Worm (Caenorhabditis elegans) whole organism, L4/young adult: ENCODE data around the gene C46A5.6.

ENCODE experiments used
- W03F9.2 ChIP-seq: fragments of 150-350 bp; optimal IDR thresholded peaks from 2 replicates; lab custom pipeline; 2014; ENCODE audit warnings: missing biosample characterization, missing genetic modification characterization
- dao-5 ChIP-seq: sonication (generic microtip); optimal IDR thresholded peaks from 2 replicates; lab custom pipeline; 2016; ENCODE audit warnings: missing genotype, missing genetic modification characterization, moderate library complexity, missing compliant biosample characterization
- him-1 ChIP-seq: sonication (generic microtip); optimal IDR thresholded peaks from 2 replicates; lab custom pipeline; 2016; ENCODE audit warnings: missing genotype, missing genetic modification reagents, missing genetic modification characterization, missing compliant biosample characterization

The C46A5.6 gene

ce11 chrIV:7743539-7743938 lies 20.1 kb downstream of the C46A5.6 start, which contains the start of gene npr-35:
Gene npr-35 (plus strand): TSS chrIV:7743839.
- no peak for TF ChIP-seq him-1
- TF ChIP-seq dao-5 (tag; lab: Kevin White, UChicago) = no peak
- TF ChIP-seq W03F9.2 (tag; lab: Kevin White, UChicago) = no peak

- TF ChIP-seq him-1 (no peak), W03F9.2 (tag; lab: Kevin White, UChicago) (no peak), dao-5 (tag; lab: Kevin White, UChicago) (no peak)
These were observed 27.0 kb downstream of the C46A5.6 start for ce11 chrIV:7736616-7737015.

ce11 chrIV:7734619-7735018 lies 29.0 kb downstream of the C46A5.6 start, which contains the start of gene clx-1:
Gene clx-1 (plus strand): TSS chrIV:7734648.
- TF ChIP-seq W03F9.2 (tag; lab: Kevin White, UChicago) (no peak), dao-5 (tag; lab: Kevin White, UChicago) (no peak), him-1 (no peak)

- TF ChIP-seq W03F9.2 (tag; lab: Kevin White, UChicago) (no peak), him-1 (no peak), dao-5 (tag; lab: Kevin White, UChicago) (no peak)
These were observed 29.5 kb downstream of the C46A5.6 start for ce11 chrIV:7734173-7734572.

ce11 chrIV:7731960-7732359 lies 31.7 kb downstream of the C46A5.6 start, which contains the start of the genes C50F7.9 and C50F7.3:
Gene C50F7.9 (minus strand): TSS chrIV:7732060.
Gene C50F7.3 (plus strand): TSS chrIV:7732329.
- TF ChIP-seq W03F9.2 (tag; lab: Kevin White, UChicago) = no peak
- no peak for TF ChIP-seq dao-5 (tag; lab: Kevin White, UChicago)
- no peak for TF ChIP-seq him-1

ce11 chrIV:7728402-7728963 lies 35.2 kb downstream of the C46A5.6 start, which contains the start of gene sucg-1:
Gene sucg-1 (plus strand): TSS chrIV:7728913.
- TF ChIP-seq dao-5 (tag; lab: Kevin White, UChicago) = no peak
- TF ChIP-seq him-1 = no peak
- no peak for TF ChIP-seq W03F9.2 (tag; lab: Kevin White, UChicago)

- TF ChIP-seq dao-5 (tag; lab: Kevin White, UChicago) = no peak
- TF ChIP-seq him-1 = no peak
- no peak for TF ChIP-seq W03F9.2 (tag; lab: Kevin White, UChicago)
These were observed 36.4 kb downstream of the C46A5.6 start for ce11 chrIV:7727258-7727657.

ce11 chrIV:7726325-7726724 lies 37.3 kb downstream of the C46A5.6 start, which contains the start of gene C50F7.5:
Gene C50F7.5 (plus strand): TSS chrIV:7726719.
- TF ChIP-seq W03F9.2 (tag; lab: Kevin White, UChicago) = no peak
- no peak for TF ChIP-seq him-1
- no peak for TF ChIP-seq dao-5 (tag; lab: Kevin White, UChicago)

- TF ChIP-seq dao-5 (tag; lab: Kevin White, UChicago) = no peak
- TF ChIP-seq W03F9.2 (tag; lab: Kevin White, UChicago) = no peak
- TF ChIP-seq him-1 = no peak
These were observed 38.7 kb downstream of the C46A5.6 start for ce11 chrIV:7724912-7725311.

ce11 chrIV:7723555-7723954 lies 40.1 kb downstream of the C46A5.6 start:
- TF ChIP-seq dao-5 (tag; lab: Kevin White, UChicago) (no peak), W03F9.2 (tag; lab: Kevin White, UChicago) (no peak), him-1 (no peak)

ce11 chrIV:7722806-7723205 lies 40.8 kb downstream of the C46A5.6 start, which contains the start of gene C50F7.6:
Gene C50F7.6 (minus strand): TSS chrIV:7723199.
- TF ChIP-seq W03F9.2 (tag; lab: Kevin White, UChicago) (no peak), him-1 (no peak), dao-5 (tag; lab: Kevin White, UChicago) (no peak)

- TF ChIP-seq him-1 (no peak), dao-5 (tag; lab: Kevin White, UChicago) (no peak), W03F9.2 (tag; lab: Kevin White, UChicago) (no peak)
These were observed 45.7 kb downstream of the C46A5.6 start, which contains the start of gene F33D4.6 for ce11 chrIV:7717916-7718315. Gene F33D4.6 (minus strand): TSS chrIV:7718016.

ce11 chrIV:7712252-7712651 lies 51.4 kb downstream of the C46A5.6 start:
- TF ChIP-seq W03F9.2 (tag; lab: Kevin White, UChicago) (no peak), him-1 (no peak), dao-5 (tag; lab: Kevin White, UChicago) (no peak)

- TF ChIP-seq him-1 = no peak
These were observed 52.8 kb downstream of the C46A5.6 start, which contains the start of gene nhr-8 for ce11 chrIV:7710824-7711223. Gene nhr-8 (plus strand): TSS chrIV:7710983.
